Worm (Caenorhabditis elegans) whole organism, L4 larva: Measurements from ENCODE around the gene ctsa-1.2.
A peak's percentile ranks its signal among the peaks of the same experiment; 100 is the strongest.

Experiments used
- ceh-82 ChIP-seq: sonication (generic microtip); optimal IDR thresholded peaks from 2 replicates; lab custom pipeline; 2017; ENCODE audit warnings: missing biosample characterization, missing genetic modification characterization
- dmd-8 ChIP-seq: fragments of 200-800 bp; sonication (Bioruptor generic); IDR thresholded peaks from 2 replicates; pipeline ENCODE4 v1.3.6; 2022; ENCODE audit warnings: missing genetic modification characterization, missing compliant biosample characterization
- dpl-1 ChIP-seq: fragments of 150-350 bp; optimal IDR thresholded peaks from 2 replicates; lab custom pipeline; 2014; ENCODE audit warnings: missing biosample characterization, missing genetic modification reagents, missing genetic modification characterization
- nhr-11 ChIP-seq: fragments of 150-350 bp; optimal IDR thresholded peaks from 2 replicates; lab custom pipeline; 2014; ENCODE audit warnings: missing biosample characterization, missing genetic modification characterization
- nhr-111 ChIP-seq: fragments of 200-800 bp; sonication (Bioruptor generic); optimal IDR thresholded peaks from 2 replicates; lab custom pipeline; 2018; ENCODE audit warnings: mild to moderate bottlenecking, missing genetic modification characterization, missing compliant biosample characterization
- nhr-237 ChIP-seq: sonication (generic microtip); optimal IDR thresholded peaks from 2 replicates; lab custom pipeline; 2017; ENCODE audit warnings: missing biosample characterization, missing genetic modification characterization
- nhr-77 ChIP-seq: fragments of 150-350 bp; optimal IDR thresholded peaks from 2 replicates; lab custom pipeline; 2014; ENCODE audit warnings: missing biosample characterization, missing genetic modification characterization
- pqm-1 ChIP-seq: sonication (generic microtip); optimal IDR thresholded peaks from 2 replicates; lab custom pipeline; 2017; ENCODE audit warnings: missing biosample characterization, missing genetic modification characterization
- skn-1 ChIP-seq: fragments of 150-350 bp; optimal IDR thresholded peaks from 2 replicates; lab custom pipeline; 2014; ENCODE audit warnings: missing biosample characterization, missing genetic modification characterization
- tag-97 ChIP-seq: fragments of 200-800 bp; sonication (Bioruptor generic); IDR thresholded peaks from 2 replicates; pipeline ENCODE4 v1.3.6; 2022; ENCODE audit warnings: missing genetic modification characterization, missing compliant biosample characterization
- unc-39 ChIP-seq: sonication (generic microtip); optimal IDR thresholded peaks from 2 replicates; lab custom pipeline; 2017; ENCODE audit warnings: missing biosample characterization, missing genetic modification characterization
- zfp-3 ChIP-seq: fragments of 200-800 bp; sonication (Bioruptor generic); conservative IDR thresholded peaks from 2 replicates; pipeline ENCODE4 v1.3.6; 2022; ENCODE audit warnings: missing genetic modification reagents, missing genetic modification characterization, missing compliant biosample characterization

DNA sequence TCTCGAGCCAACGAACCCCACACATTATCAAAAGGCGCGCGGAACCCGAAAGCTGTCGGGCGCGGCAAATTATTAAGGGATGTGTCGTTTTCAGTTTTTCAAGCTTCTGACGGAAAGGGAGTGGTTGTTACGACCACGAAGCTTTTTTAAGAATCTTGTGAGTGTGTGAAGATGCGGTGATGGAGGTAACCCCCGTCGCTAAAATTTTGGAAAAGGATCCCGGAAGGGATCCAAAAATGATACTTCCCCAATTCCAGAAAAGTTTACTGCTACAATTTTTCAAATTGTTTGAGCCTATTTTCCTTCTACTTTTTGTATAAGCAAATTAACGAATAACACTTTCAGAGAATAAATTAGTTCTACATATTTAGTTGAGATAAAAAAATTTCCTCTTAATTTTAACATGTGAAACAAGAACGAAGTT is 17.5 kb downstream of the ctsa-1.2 start:
- no peak for TF ChIP-seq nhr-11 (tag; lab: Kevin White, UChicago)
- 0 out of 2 replicates have a peak, but pooled peaks have one; percentile 37 for TF ChIP-seq tag-97 (GFP tag; lab: Robert Waterston, UW)
- TF ChIP-seq nhr-111 (GFP tag; lab: Kevin White, UChicago) = no peak
- TF ChIP-seq nhr-237 (tag; lab: Kevin White, UChicago) = no peak
- TF ChIP-seq nhr-77 (tag; lab: Kevin White, UChicago) = no peak
- no peak for TF ChIP-seq ceh-82 (tag; lab: Kevin White, UChicago)
- no peak for TF ChIP-seq pqm-1 (tag; lab: Kevin White, UChicago)
- no peak for TF ChIP-seq skn-1 (tag; lab: Kevin White, UChicago)
- no peak for TF ChIP-seq unc-39 (tag; lab: Kevin White, UChicago)
- TF ChIP-seq dpl-1 (GFP tag; lab: Kevin White, UChicago) = no peak
- TF ChIP-seq zfp-3 = peak; percentile 99
- no peak for TF ChIP-seq dmd-8 (GFP tag; lab: Robert Waterston, UW)
